Worm (Caenorhabditis elegans) whole organism, late embryonic: Measurements from ENCODE around the gene fbxa-64.

Experiments used
- F13H6.1 ChIP-seq: sonication (generic microtip); optimal IDR thresholded peaks from 2 replicates; lab custom pipeline; 2016; ENCODE audit warnings: missing genetic modification characterization, missing compliant biosample characterization
- K02D7.2 ChIP-seq: sonication (generic microtip); optimal IDR thresholded peaks from 2 replicates; lab custom pipeline; 2017; ENCODE audit warnings: mild to moderate bottlenecking, missing genetic modification characterization, missing compliant biosample characterization
- K09A11.1 ChIP-seq: sonication (generic microtip); optimal IDR thresholded peaks from 2 replicates; lab custom pipeline; 2017; ENCODE audit warnings: antibody characterized with exemption, mild to moderate bottlenecking, missing genetic modification characterization, missing compliant biosample characterization; ENCODE audit not compliant: insufficient read depth
- T23F11.4 ChIP-seq: fragments of 200-800 bp; sonication (Bioruptor generic); optimal IDR thresholded peaks from 2 replicates; lab custom pipeline; 2018; ENCODE audit warnings: mild to moderate bottlenecking, missing genetic modification characterization, missing compliant biosample characterization
- Y22D7AL.16 ChIP-seq: sonication (generic microtip); optimal IDR thresholded peaks from 2 replicates; lab custom pipeline; 2016; ENCODE audit warnings: missing genetic modification characterization, missing compliant biosample characterization
- ahr-1 ChIP-seq: sonication (generic microtip); optimal IDR thresholded peaks from 2 replicates; lab custom pipeline; 2016; ENCODE audit warnings: missing genetic modification characterization, missing compliant biosample characterization
- ama-1 ChIP-seq: fragments of 150-350 bp; optimal IDR thresholded peaks from 2 replicates; lab custom pipeline; 2014
- ceh-22 ChIP-seq: sonication (generic microtip); optimal IDR thresholded peaks from 2 replicates; lab custom pipeline; 2017; ENCODE audit warnings: missing biosample characterization, missing genetic modification characterization
- ceh-24 ChIP-seq: sonication (generic microtip); optimal IDR thresholded peaks from 2 replicates; lab custom pipeline; 2016; ENCODE audit warnings: mild to moderate bottlenecking, missing genetic modification characterization, missing compliant biosample characterization
- ceh-30 ChIP-seq: fragments of 150-350 bp; optimal IDR thresholded peaks from 2 replicates; lab custom pipeline; 2014; ENCODE audit warnings: missing biosample characterization, missing genetic modification characterization
- ceh-34 ChIP-seq: sonication (generic microtip); optimal IDR thresholded peaks from 2 replicates; lab custom pipeline; 2016; ENCODE audit warnings: mild to moderate bottlenecking, missing genetic modification characterization, missing compliant biosample characterization
- ceh-6 ChIP-seq: fragments of 200-800 bp; sonication (Bioruptor generic); optimal IDR thresholded peaks from 2 replicates; lab custom pipeline; 2018; ENCODE audit warnings: mild to moderate bottlenecking, missing genetic modification characterization, missing compliant biosample characterization
- ceh-9 ChIP-seq: sonication (generic microtip); optimal IDR thresholded peaks from 2 replicates; lab custom pipeline; 2016; ENCODE audit warnings: mild to moderate bottlenecking, missing genetic modification characterization, inconsistent platforms, missing compliant biosample characterization
- dmd-4 ChIP-seq: sonication (generic microtip); optimal IDR thresholded peaks from 2 replicates; lab custom pipeline; 2016; ENCODE audit warnings: borderline replicate concordance, missing genetic modification characterization, missing compliant biosample characterization
- ets-4 ChIP-seq: sonication (generic microtip); optimal IDR thresholded peaks from 2 replicates; lab custom pipeline; 2016; ENCODE audit warnings: missing genetic modification characterization, missing compliant biosample characterization
- eyg-1 ChIP-seq: sonication (generic microtip); optimal IDR thresholded peaks from 2 replicates; lab custom pipeline; 2016; ENCODE audit warnings: missing genotype, missing genetic modification characterization, missing compliant biosample characterization
- fax-1 ChIP-seq: sonication (generic microtip); optimal IDR thresholded peaks from 2 replicates; lab custom pipeline; 2016; ENCODE audit warnings: missing genotype, missing genetic modification characterization, missing compliant biosample characterization
- fkh-10 ChIP-seq: fragments of 150-350 bp; optimal IDR thresholded peaks from 2 replicates; lab custom pipeline; 2014; ENCODE audit warnings: missing biosample characterization, missing genetic modification reagents, missing genetic modification characterization
- hlh-13 ChIP-seq: fragments of 200-800 bp; sonication (Bioruptor generic); optimal IDR thresholded peaks from 2 replicates; lab custom pipeline; 2018; ENCODE audit warnings: mild to moderate bottlenecking, missing genetic modification characterization, missing compliant biosample characterization
- hlh-30 ChIP-seq: sonication (generic microtip); optimal IDR thresholded peaks from 2 replicates; lab custom pipeline; 2017; ENCODE audit warnings: antibody characterized with exemption, missing genetic modification characterization, missing compliant biosample characterization; ENCODE audit not compliant: insufficient read depth
- hlh-8 ChIP-seq: sonication (generic microtip); optimal IDR thresholded peaks from 2 replicates; lab custom pipeline; 2016; ENCODE audit warnings: missing genotype, missing genetic modification characterization, missing compliant biosample characterization
- madf-2 ChIP-seq: sonication (generic microtip); optimal IDR thresholded peaks from 2 replicates; lab custom pipeline; 2017; ENCODE audit warnings: missing genetic modification characterization, missing compliant biosample characterization
- mec-3 ChIP-seq: sonication (generic microtip); optimal IDR thresholded peaks from 2 replicates; lab custom pipeline; 2016; ENCODE audit warnings: borderline replicate concordance, missing genetic modification characterization, missing compliant biosample characterization
- nhr-11 ChIP-seq: fragments of 150-350 bp; optimal IDR thresholded peaks from 2 replicates; lab custom pipeline; 2014; ENCODE audit warnings: missing biosample characterization, missing genetic modification characterization
- nhr-232 ChIP-seq: sonication (generic microtip); optimal IDR thresholded peaks from 2 replicates; lab custom pipeline; 2016; ENCODE audit warnings: missing genetic modification characterization, missing compliant biosample characterization
- npax-4 ChIP-seq: sonication (generic microtip); optimal IDR thresholded peaks from 2 replicates; lab custom pipeline; 2016; ENCODE audit warnings: missing genetic modification characterization, missing compliant biosample characterization
- odd-2 ChIP-seq: sonication (generic microtip); optimal IDR thresholded peaks from 2 replicates; lab custom pipeline; 2017; ENCODE audit warnings: antibody characterized with exemption, mild to moderate bottlenecking, missing genetic modification characterization, missing compliant biosample characterization
- pat-9 ChIP-seq: fragments of 200-800 bp; sonication (Bioruptor generic); optimal IDR thresholded peaks from 2 replicates; lab custom pipeline; 2018; ENCODE audit warnings: mild to moderate bottlenecking, missing genetic modification characterization, moderate library complexity, missing compliant biosample characterization
- pha-2 ChIP-seq: sonication (generic microtip); optimal IDR thresholded peaks from 2 replicates; lab custom pipeline; 2017; ENCODE audit warnings: mild to moderate bottlenecking, missing genetic modification characterization, missing compliant biosample characterization
- pha-4 ChIP-seq: fragments of 150-350 bp; optimal IDR thresholded peaks from 2 replicates; lab custom pipeline; 2018; ENCODE audit warnings: missing biosample characterization, missing genetic modification reagents, missing genetic modification characterization
- pqm-1 ChIP-seq: sonication (generic microtip); optimal IDR thresholded peaks from 2 replicates; lab custom pipeline; 2016; ENCODE audit warnings: missing genetic modification characterization, missing compliant biosample characterization
- ref-2 ChIP-seq: sonication (generic microtip); optimal IDR thresholded peaks from 2 replicates; lab custom pipeline; 2016; ENCODE audit warnings: missing genetic modification characterization, missing compliant biosample characterization
- sdc-2 ChIP-seq: sonication (generic microtip); optimal IDR thresholded peaks from 2 replicates; lab custom pipeline; 2016; ENCODE audit warnings: missing genotype, missing genetic modification characterization, missing compliant biosample characterization
- sox-2 ChIP-seq: fragments of 200-800 bp; sonication (Bioruptor generic); IDR thresholded peaks from 2 replicates; pipeline ENCODE4 v1.3.6; 2022; ENCODE audit warnings: missing genetic modification reagents, missing genetic modification characterization, missing compliant biosample characterization
- tbx-2 ChIP-seq: sonication (generic microtip); optimal IDR thresholded peaks from 2 replicates; lab custom pipeline; 2016; ENCODE audit warnings: missing genetic modification characterization, missing compliant biosample characterization
- ttx-3 ChIP-seq: sonication (generic microtip); optimal IDR thresholded peaks from 2 replicates; lab custom pipeline; 2016; ENCODE audit warnings: missing genetic modification reagents, missing genetic modification characterization, missing compliant biosample characterization
- unc-42 ChIP-seq: sonication (generic microtip); optimal IDR thresholded peaks from 2 replicates; lab custom pipeline; 2016; ENCODE audit warnings: missing genotype, missing genetic modification characterization, missing compliant biosample characterization

The fbxa-64 gene

ce11 chrV:3281523-3281922 is 3.6 kb upstream of the fbxa-64 start, which contains the start of gene T28A11.25:
Gene T28A11.25 (plus strand): TSS chrV:3281823.
- no peak for TF ChIP-seq ama-1 (lab: Kevin White, UChicago)

ce11 chrV:3280009-3280408 is 2.1 kb upstream of the fbxa-64 start, which contains the start of gene T28A11.2:
Gene T28A11.2 (plus strand): TSS chrV:3280379.
- TF ChIP-seq K09A11.1 (no peak), nhr-232 (no peak), hlh-30 (no peak), pat-9 (tag; lab: Kevin White, UChicago) (no peak), ref-2 (tag; lab: Kevin White, UChicago) (no peak), T23F11.4 (GFP tag; lab: Kevin White, UChicago) (no peak), mec-3 (tag; lab: Kevin White, UChicago) (no peak), ceh-6 (GFP tag; lab: Kevin White, UChicago) (no peak), unc-42 (tag; lab: Kevin White, UChicago) (no peak), hlh-8 (tag; lab: Kevin White, UChicago) (no peak), ets-4 (tag; lab: Kevin White, UChicago) (no peak)

ce11 chrV:3279138-3279537 is 1.2 kb upstream of the fbxa-64 start:
- no peak for TF ChIP-seq Y22D7AL.16 (tag; lab: Kevin White, UChicago)
- no peak for TF ChIP-seq dmd-4
- TF ChIP-seq pqm-1 (tag; lab: Kevin White, UChicago), result no peak
- no peak for TF ChIP-seq odd-2 (tag; lab: Kevin White, UChicago)
- no peak for TF ChIP-seq tbx-2 (tag; lab: Kevin White, UChicago)
- TF ChIP-seq F13H6.1 (tag; lab: Kevin White, UChicago), result no peak
- no peak for TF ChIP-seq ceh-6 (GFP tag; lab: Kevin White, UChicago)
- TF ChIP-seq ceh-9, result no peak
- TF ChIP-seq ceh-22 (tag; lab: Kevin White, UChicago), result no peak
- TF ChIP-seq ceh-34 (tag; lab: Kevin White, UChicago), result no peak
- TF ChIP-seq ets-4 (tag; lab: Kevin White, UChicago), result no peak
- TF ChIP-seq ttx-3 (tag; lab: Kevin White, UChicago), result no peak
- TF ChIP-seq fkh-10 (GFP tag; lab: Kevin White, UChicago), result no peak
- no peak for TF ChIP-seq eyg-1 (tag; lab: Kevin White, UChicago)
- no peak for TF ChIP-seq fax-1
- no peak for TF ChIP-seq ama-1 (lab: Kevin White, UChicago)
- TF ChIP-seq unc-42 (tag; lab: Kevin White, UChicago), result no peak
- no peak for TF ChIP-seq ceh-30 (tag; lab: Kevin White, UChicago)
- no peak for TF ChIP-seq ceh-24
- TF ChIP-seq, all 69 proteins: peak for 0

ce11 chrV:3276184-3276583 is 1.8 kb downstream of the fbxa-64 start:
- TF ChIP-seq ama-1 (lab: Kevin White, UChicago), result no peak
- TF ChIP-seq dmd-4, result no peak
- no peak for TF ChIP-seq F13H6.1 (tag; lab: Kevin White, UChicago)
- TF ChIP-seq sox-2 (GFP tag; lab: Robert Waterston, UW), result no peak
- no peak for TF ChIP-seq npax-4
- TF ChIP-seq madf-2, result no peak
- no peak for TF ChIP-seq K02D7.2
- TF ChIP-seq nhr-232, result no peak
- no peak for TF ChIP-seq eyg-1 (tag; lab: Kevin White, UChicago)
- no peak for TF ChIP-seq ceh-34 (tag; lab: Kevin White, UChicago)

- TF ChIP-seq unc-42 (tag; lab: Kevin White, UChicago) (no peak), eyg-1 (tag; lab: Kevin White, UChicago) (no peak), nhr-11 (tag; lab: Kevin White, UChicago) (no peak), ahr-1 (tag; lab: Kevin White, UChicago) (no peak), ref-2 (tag; lab: Kevin White, UChicago) (no peak), npax-4 (no peak), hlh-13 (GFP tag; lab: Kevin White, UChicago) (no peak), sdc-2 (tag; lab: Kevin White, UChicago) (no peak), ttx-3 (tag; lab: Kevin White, UChicago) (no peak), pha-2 (tag; lab: Kevin White, UChicago) (no peak), pha-4 (tag; lab: Kevin White, UChicago) (no peak)
Measured at ce11 chrV:3275033-3275432, 2.9 kb downstream of the fbxa-64 start, which contains the start of gene T28A11.3. Gene T28A11.3 (plus strand): TSS chrV:3275333.
